Worm (Caenorhabditis elegans): ENCODE data around the gene dnc-4.

DNA sequence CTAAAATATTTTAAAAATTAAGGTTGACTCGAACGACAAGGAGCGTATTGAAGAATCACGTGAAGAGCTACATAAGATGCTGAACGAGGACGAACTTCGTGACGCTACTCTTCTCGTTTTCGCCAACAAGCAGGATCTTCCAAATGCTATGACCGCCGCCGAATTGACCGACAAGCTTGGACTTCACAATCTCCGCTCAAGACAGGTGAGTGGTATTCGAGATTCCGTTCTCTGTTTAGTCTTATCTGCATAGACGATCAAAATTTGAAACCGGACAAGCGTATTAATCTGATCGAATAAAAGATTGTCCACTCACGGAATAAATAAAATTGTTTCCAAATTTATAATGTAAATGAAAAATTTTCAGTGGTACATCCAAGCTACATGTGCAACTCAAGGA, 36.6 kb downstream of the dnc-4 start:
- TF ChIP-seq skn-1 (tag; optimal IDR thresholded peaks at IDR 0.05) = no peak
- no peak for TF ChIP-seq ama-1 (optimal IDR thresholded peaks at IDR 0.05)
- no peak for TF ChIP-seq crh-2 (tag; optimal IDR thresholded peaks at IDR 0.05)
- no peak for TF ChIP-seq fos-1 (tag; optimal IDR thresholded peaks at IDR 0.05)
- TF ChIP-seq unc-39 (tag; optimal IDR thresholded peaks at IDR 0.05) = no peak
- TF ChIP-seq lin-13 (GFP tag; optimal IDR thresholded peaks at IDR 0.05) = no peak
- TF ChIP-seq snpc-4 (tag; optimal IDR thresholded peaks at IDR 0.05) = no peak
- TF ChIP-seq lsy-2 (tag; optimal IDR thresholded peaks at IDR 0.05) = no peak
- no peak for TF ChIP-seq mab-5 (tag; optimal IDR thresholded peaks at IDR 0.05)
- peak; percentile 4 for TF ChIP-seq sma-9 (GFP tag; optimal IDR thresholded peaks at IDR 0.05)
- no peak for TF ChIP-seq sma-9 (tag; optimal IDR thresholded peaks at IDR 0.05)
- TF ChIP-seq nhr-237 (tag; optimal IDR thresholded peaks at IDR 0.05) = no peak
- no peak for TF ChIP-seq unc-62 (GFP tag; optimal IDR thresholded peaks at IDR 0.05)
